Fruit fly (Drosophila melanogaster) whole organism, embryonic: ENCODE data around the gene CG9328.

Experiments
- B-H2 ChIP-seq: fragments of 200-800 bp; sonication (Bioruptor generic); optimal IDR thresholded peaks from 2 replicates; lab custom pipeline; 2018; ENCODE audit warnings: missing biosample characterization, mild to moderate bottlenecking, missing genetic modification characterization
- Blimp-1 ChIP-seq: fragments of 200-800 bp; sonication (Bioruptor generic); optimal IDR thresholded peaks from 3 replicates; lab custom pipeline; 2018; ENCODE audit warnings: missing biosample characterization, missing genetic modification characterization, mild to moderate bottlenecking, moderate library complexity, missing genetic modification reagents
- CG10543 ChIP-seq: fragments of 200-800 bp; sonication (Bioruptor generic); optimal IDR thresholded peaks from 3 replicates; lab custom pipeline; 2017; ENCODE audit warnings: missing biosample characterization, mild to moderate bottlenecking, missing genetic modification characterization, moderate library complexity
- CG11093 ChIP-seq: fragments of 200-800 bp; sonication (Bioruptor generic); IDR thresholded peaks from 3 replicates; pipeline ENCODE4 v1.3.6; 2022; ENCODE audit warnings: missing biosample characterization, missing genetic modification characterization
- CG12104 ChIP-seq: fragments of 200-800 bp; sonication (Bioruptor generic); optimal IDR thresholded peaks from 3 replicates; lab custom pipeline; 2016; ENCODE audit warnings: missing biosample characterization, missing genetic modification characterization
- CG13123 ChIP-seq: fragments of 200-800 bp; sonication (Bioruptor generic); optimal IDR thresholded peaks from 2 replicates; lab custom pipeline; 2016; ENCODE audit warnings: missing biosample characterization, missing genetic modification characterization
- CG14441 ChIP-seq: fragments of 200-800 bp; sonication (Bioruptor generic); IDR thresholded peaks from 2 replicates; pipeline ENCODE4 v1.3.6; 2022; ENCODE audit warnings: missing biosample characterization, missing genetic modification characterization
- CG17385 ChIP-seq: fragments of 200-800 bp; sonication (Bioruptor generic); optimal IDR thresholded peaks from 3 replicates; lab custom pipeline; 2018; ENCODE audit warnings: missing biosample characterization, mild to moderate bottlenecking, missing genetic modification characterization
- CG17612 ChIP-seq: fragments of 200-800 bp; sonication (Bioruptor generic); IDR thresholded peaks from 2 replicates; pipeline ENCODE4 v1.3.6; 2022; ENCODE audit warnings: missing biosample characterization, missing genetic modification characterization
- CG1832 ChIP-seq: fragments of 200-800 bp; sonication (Bioruptor generic); optimal IDR thresholded peaks from 2 replicates; lab custom pipeline; 2017; ENCODE audit warnings: missing biosample characterization, mild to moderate bottlenecking, missing genetic modification characterization, inconsistent platforms
- CG2120 ChIP-seq: fragments of 200-800 bp; sonication (Bioruptor generic); optimal IDR thresholded peaks from 3 replicates; lab custom pipeline; 2016; ENCODE audit warnings: missing biosample characterization, missing genetic modification characterization
- CG3163 ChIP-seq: fragments of 200-800 bp; sonication (Bioruptor generic); optimal IDR thresholded peaks from 3 replicates; lab custom pipeline; 2016; ENCODE audit warnings: missing biosample characterization, missing genetic modification characterization
- CG33557 ChIP-seq: fragments of 200-800 bp; sonication (Bioruptor generic); optimal IDR thresholded peaks from 2 replicates; lab custom pipeline; 2019; ENCODE audit warnings: missing biosample characterization, mild to moderate bottlenecking, missing genetic modification characterization, moderate library complexity
- CG34224 ChIP-seq: fragments of 200-800 bp; sonication (Bioruptor generic); IDR thresholded peaks from 3 replicates; pipeline ENCODE4 v1.3.6; 2022; ENCODE audit warnings: missing biosample characterization, missing genetic modification characterization; ENCODE audit not compliant: partially characterized antibody
- CG3847 ChIP-seq: fragments of 200-800 bp; sonication (Bioruptor generic); IDR thresholded peaks from 2 replicates; pipeline ENCODE4 v1.3.6; 2022; ENCODE audit warnings: missing biosample characterization, missing genetic modification characterization
- CG4820 ChIP-seq: fragments of 200-800 bp; sonication (Bioruptor generic); optimal IDR thresholded peaks from 3 replicates; lab custom pipeline; 2016; ENCODE audit warnings: missing biosample characterization, missing genetic modification characterization
- CG4854 ChIP-seq: fragments of 200-800 bp; sonication (Bioruptor generic); optimal IDR thresholded peaks from 2 replicates; lab custom pipeline; 2016; ENCODE audit warnings: missing biosample characterization, missing genetic modification characterization, inconsistent platforms
- CG7786 ChIP-seq: fragments of 200-800 bp; sonication (Bioruptor generic); optimal IDR thresholded peaks from 2 replicates; lab custom pipeline; 2016; ENCODE audit warnings: missing biosample characterization, missing genetic modification characterization
- CG8281 ChIP-seq: fragments of 200-800 bp; sonication (Bioruptor generic); optimal IDR thresholded peaks from 2 replicates; lab custom pipeline; 2018; ENCODE audit warnings: missing biosample characterization, mild to moderate bottlenecking, missing genetic modification characterization, moderate library complexity
- CG8359 ChIP-seq: fragments of 200-800 bp; sonication (Bioruptor generic); optimal IDR thresholded peaks from 2 replicates; lab custom pipeline; 2017; ENCODE audit warnings: missing biosample characterization, mild to moderate bottlenecking, missing genetic modification characterization, borderline replicate concordance
- CG8944 ChIP-seq: fragments of 200-800 bp; sonication (Bioruptor generic); optimal IDR thresholded peaks from 3 replicates; lab custom pipeline; 2016; ENCODE audit warnings: missing biosample characterization, missing genetic modification characterization
- CG9727 ChIP-seq: fragments of 200-800 bp; sonication (Bioruptor generic); optimal IDR thresholded peaks from 3 replicates; lab custom pipeline; 2017; ENCODE audit warnings: missing biosample characterization, mild to moderate bottlenecking, missing genetic modification characterization
- CoRest ChIP-seq: fragments of 200-800 bp; sonication (Bioruptor generic); optimal IDR thresholded peaks from 3 replicates; lab custom pipeline; 2018; ENCODE audit warnings: missing biosample characterization, mild to moderate bottlenecking, missing genetic modification characterization, moderate library complexity
- Dek ChIP-seq: fragments of 200-800 bp; sonication (Bioruptor generic); optimal IDR thresholded peaks from 3 replicates; lab custom pipeline; 2019; ENCODE audit warnings: missing biosample characterization, mild to moderate bottlenecking, missing genetic modification characterization, moderate library complexity
- Dfd ChIP-seq, 2 experiments: fragments of >200 bp; optimal IDR thresholded peaks; 2 replicates each; lab custom pipeline; 2017; ENCODE audit warnings: missing biosample characterization in 2 of 2, missing genetic modification characterization in 2 of 2
- E2f1 ChIP-seq: fragments of 200-800 bp; sonication (Bioruptor generic); IDR thresholded peaks from 2 replicates; pipeline ENCODE4 v1.3.6; 2022; ENCODE audit warnings: missing biosample characterization, missing genetic modification characterization
- HHEX ChIP-seq: fragments of 200-800 bp; sonication (Bioruptor generic); optimal IDR thresholded peaks from 3 replicates; lab custom pipeline; 2017; ENCODE audit warnings: missing biosample characterization, mild to moderate bottlenecking, missing genetic modification characterization, missing genetic modification reagents
- HLHmδ ChIP-seq: fragments of 200-800 bp; sonication (Bioruptor generic); optimal IDR thresholded peaks from 2 replicates; lab custom pipeline; 2018; ENCODE audit warnings: missing biosample characterization, mild to moderate bottlenecking, missing genetic modification characterization, moderate library complexity
- Hr78 ChIP-seq, 2 experiments: fragments of 200-800 bp in 1 of 2; fragments of >200 bp in 1 of 2; sonication (Bioruptor generic) in 1 of 2; optimal IDR thresholded peaks; 2 replicates each; lab custom pipeline; 2017 to 2019; ENCODE audit warnings: missing biosample characterization in 2 of 2, missing genetic modification characterization in 2 of 2, mild to moderate bottlenecking in 1 of 2, moderate library complexity in 1 of 2
- Max ChIP-seq: fragments of 200-800 bp; sonication (Bioruptor generic); optimal IDR thresholded peaks from 2 replicates; lab custom pipeline; 2016; ENCODE audit warnings: missing biosample characterization, mild to moderate bottlenecking, missing genetic modification characterization
- Meics ChIP-seq: fragments of 200-800 bp; sonication (Bioruptor generic); optimal IDR thresholded peaks from 2 replicates; lab custom pipeline; 2017; ENCODE audit warnings: missing biosample characterization, mild to moderate bottlenecking, missing genetic modification characterization
- Oaz ChIP-seq: fragments of 200-800 bp; sonication (Bioruptor generic); IDR thresholded peaks from 2 replicates; pipeline ENCODE4 v1.3.6; 2022; ENCODE audit warnings: missing biosample characterization, missing genetic modification characterization
- Oli ChIP-seq: fragments of 200-800 bp; sonication (Bioruptor generic); optimal IDR thresholded peaks from 2 replicates; lab custom pipeline; 2018; ENCODE audit warnings: missing biosample characterization, mild to moderate bottlenecking, missing genetic modification characterization, moderate library complexity
- Sox102F ChIP-seq: fragments of 200-800 bp; sonication (Bioruptor generic); optimal IDR thresholded peaks from 2 replicates; lab custom pipeline; 2018; ENCODE audit warnings: missing biosample characterization, mild to moderate bottlenecking, missing genetic modification characterization, moderate library complexity
- Vsx1 ChIP-seq: fragments of 200-800 bp; sonication (Bioruptor generic); optimal IDR thresholded peaks from 2 replicates; lab custom pipeline; 2017; ENCODE audit warnings: missing biosample characterization, mild to moderate bottlenecking, missing genetic modification characterization, missing genetic modification reagents
- Xbp1 ChIP-seq: fragments of 200-800 bp; sonication (Bioruptor generic); optimal IDR thresholded peaks from 3 replicates; lab custom pipeline; 2016; ENCODE audit warnings: missing biosample characterization, mild to moderate bottlenecking, missing genetic modification characterization
- aop ChIP-seq: fragments of 200-800 bp; sonication (Bioruptor generic); IDR thresholded peaks from 2 replicates; pipeline ENCODE4 v1.3.6; 2022; ENCODE audit warnings: missing biosample characterization, missing genetic modification characterization
- crc ChIP-seq: fragments of 200-800 bp; sonication (Bioruptor generic); optimal IDR thresholded peaks from 2 replicates; lab custom pipeline; 2016; ENCODE audit warnings: missing biosample characterization, missing genetic modification characterization
- crol ChIP-seq: fragments of 200-800 bp; sonication (Bioruptor generic); IDR thresholded peaks from 2 replicates; pipeline ENCODE4 v1.3.6; 2022; ENCODE audit warnings: missing biosample characterization, missing genetic modification characterization
- da ChIP-seq: fragments of 200-800 bp; sonication (Bioruptor generic); optimal IDR thresholded peaks from 2 replicates; lab custom pipeline; 2016; ENCODE audit warnings: missing biosample characterization, missing genetic modification characterization
- dan ChIP-seq: fragments of 200-800 bp; sonication (Bioruptor generic); IDR thresholded peaks from 2 replicates; pipeline ENCODE4 v1.3.6; 2022; ENCODE audit warnings: missing biosample characterization, missing genetic modification characterization
- fd64A ChIP-seq: fragments of 200-800 bp; sonication (Bioruptor generic); optimal IDR thresholded peaks from 3 replicates; lab custom pipeline; 2018; ENCODE audit warnings: missing biosample characterization, mild to moderate bottlenecking, missing genetic modification characterization
- ind ChIP-seq: fragments of 200-800 bp; sonication (Bioruptor generic); optimal IDR thresholded peaks from 3 replicates; lab custom pipeline; 2016; ENCODE audit warnings: missing biosample characterization, missing genetic modification characterization
- kay ChIP-seq: fragments of 200-800 bp; sonication (Bioruptor generic); optimal IDR thresholded peaks from 2 replicates; lab custom pipeline; 2016; ENCODE audit warnings: missing biosample characterization, missing genetic modification characterization
- maf-S ChIP-seq: fragments of 200-800 bp; sonication (Bioruptor generic); optimal IDR thresholded peaks from 2 replicates; lab custom pipeline; 2016; ENCODE audit warnings: missing biosample characterization, missing genetic modification characterization
- mam ChIP-seq: fragments of 200-800 bp; sonication (Bioruptor generic); optimal IDR thresholded peaks from 3 replicates; lab custom pipeline; 2016; ENCODE audit warnings: missing biosample characterization, missing genetic modification characterization
- p53 ChIP-seq: fragments of 200-800 bp; sonication (Bioruptor generic); optimal IDR thresholded peaks from 2 replicates; lab custom pipeline; 2016; ENCODE audit warnings: missing biosample characterization, missing genetic modification characterization
- pros ChIP-seq: fragments of 200-800 bp; sonication (Bioruptor generic); optimal IDR thresholded peaks from 3 replicates; lab custom pipeline; 2019; ENCODE audit warnings: missing biosample characterization, mild to moderate bottlenecking, missing genetic modification characterization, moderate library complexity
- repo ChIP-seq: fragments of 200-800 bp; sonication (Bioruptor generic); optimal IDR thresholded peaks from 2 replicates; lab custom pipeline; 2016; ENCODE audit warnings: missing biosample characterization, missing genetic modification characterization
- tin ChIP-seq: fragments of 200-800 bp; sonication (Bioruptor generic); optimal IDR thresholded peaks from 3 replicates; lab custom pipeline; 2016; ENCODE audit warnings: missing biosample characterization, missing genetic modification characterization
- ttk ChIP-seq: fragments of 200-800 bp; sonication (Bioruptor generic); IDR thresholded peaks from 2 replicates; pipeline ENCODE4 v2.1.2; 2022; ENCODE audit warnings: missing biosample characterization, missing genetic modification characterization

CG9328 gene

DNA sequence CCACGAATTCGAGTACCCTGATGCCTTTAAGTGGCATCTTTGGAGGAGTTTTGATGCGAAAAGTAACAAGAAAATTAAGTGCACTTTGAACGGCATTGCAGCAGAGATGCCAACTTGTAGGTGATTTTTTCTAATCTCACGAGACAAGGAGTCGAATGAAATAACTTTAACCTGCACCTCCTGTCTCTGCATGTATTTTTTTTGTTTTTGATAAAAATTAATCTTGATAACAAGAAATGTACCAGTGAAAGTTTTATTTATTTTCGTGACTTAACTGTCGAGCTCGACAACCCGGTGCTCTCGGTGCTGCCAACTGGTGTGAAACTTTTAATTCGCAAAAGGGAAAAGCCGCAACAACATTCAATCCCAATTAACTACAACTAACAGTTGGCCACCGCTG lies 45.4 kb upstream of the CG9328 start, which contains the start of the genes Amacr and Ns4 (continued):
- peak; percentile 38 for TF ChIP-seq Oli
- no peak for TF ChIP-seq Vsx1 (GFP tag; lab: Kevin White, UChicago)
- TF ChIP-seq CG14441 = peak; percentile 17; the same call in 1 of the 2 replicates
- TF ChIP-seq CG13123 = no peak
- TF ChIP-seq CG10543 (GFP tag; lab: Kevin White, UChicago) = no peak
- TF ChIP-seq CG2120 (GFP tag; lab: Kevin White, UChicago) = peak; percentile 81
- no peak for TF ChIP-seq HLHmδ
- TF ChIP-seq kay (GFP tag; lab: Kevin White, UChicago) = no peak
- no peak for TF ChIP-seq pros (GFP tag; lab: Kevin White, UChicago)
- no peak for TF ChIP-seq CG1832 (GFP tag; lab: Kevin White, UChicago)
- TF ChIP-seq mam (GFP tag; lab: Kevin White, UChicago) = peak; percentile 74
- TF ChIP-seq Sox102F (GFP tag; lab: Kevin White, UChicago) = no peak
- TF ChIP-seq repo (GFP tag; lab: Kevin White, UChicago) = peak; percentile 24
- TF ChIP-seq Dek (tag; lab: Kevin White, UChicago) = no peak
- TF ChIP-seq maf-S (GFP tag; lab: Kevin White, UChicago) = peak; percentile 36
- no peak for TF ChIP-seq E2f1 (GFP tag; lab: Robert Waterston, UW)
- TF ChIP-seq Oaz (GFP tag; lab: Robert Waterston, UW) = peak; percentile 46; the same call in 1 of the 2 replicates
- TF ChIP-seq aop (GFP tag; lab: Robert Waterston, UW) = no peak
- peak; percentile 28 for TF ChIP-seq CG8944 (GFP tag; lab: Kevin White, UChicago)
- peak; percentile 70 for TF ChIP-seq CG7786 (GFP tag; lab: Kevin White, UChicago)
- no peak for TF ChIP-seq CG4820
- peak; percentile 3 for TF ChIP-seq HHEX
- TF ChIP-seq CG8281 = no peak
- peak; percentile 41 for TF ChIP-seq Max
- no peak for TF ChIP-seq fd64A (GFP tag; lab: Kevin White, UChicago)
- TF ChIP-seq Dfd (GFP tag; optimal IDR thresholded peaks at IDR 0.05; lab: Kevin White, UChicago) = no peak
- peak; percentile 75 for TF ChIP-seq CoRest (tag; lab: Kevin White, UChicago)
- TF ChIP-seq crol (GFP tag; lab: Robert Waterston, UW) = no peak
- TF ChIP-seq CG17612 (GFP tag; lab: Robert Waterston, UW) = no peak
- TF ChIP-seq CG33557 = peak; percentile 34
- TF ChIP-seq Meics (GFP tag; lab: Kevin White, UChicago) = peak; percentile 28
- peak; percentile 29 for TF ChIP-seq crc
- TF ChIP-seq CG9727 (GFP tag; lab: Kevin White, UChicago) = peak; percentile 48
- no peak for TF ChIP-seq CG34224 (GFP tag; lab: Robert Waterston, UW)
- no peak for TF ChIP-seq CG3163
- no peak for TF ChIP-seq Blimp-1 (GFP tag; lab: Kevin White, UChicago)
- peak; percentile 62 for TF ChIP-seq Xbp1 (GFP tag; lab: Kevin White, UChicago)
- TF ChIP-seq CG17385 = peak; percentile 75
- no peak for TF ChIP-seq Hr78 (GFP tag; optimal IDR thresholded peaks at IDR 0.05; lab: Kevin White, UChicago)
- TF ChIP-seq B-H2 = peak; percentile 21
- no peak for TF ChIP-seq CG11093 (GFP tag; lab: Robert Waterston, UW)
- TF ChIP-seq tin (GFP tag; lab: Kevin White, UChicago) = peak; percentile 53
- no peak; the same call in 1 of the 2 replicates for TF ChIP-seq ttk (GFP tag; lab: Robert Waterston, UW)
- TF ChIP-seq ind = peak; percentile 30
- peak; percentile 23 for TF ChIP-seq CG12104
- TF ChIP-seq CG4854 (GFP tag; lab: Kevin White, UChicago) = peak; percentile 26
- no peak for TF ChIP-seq CG8359
- TF ChIP-seq dan (GFP tag; lab: Robert Waterston, UW) = no peak
- peak; percentile 28 for TF ChIP-seq p53 (GFP tag; lab: Kevin White, UChicago)
- peak; percentile 78 for TF ChIP-seq CG3847
- TF ChIP-seq da (GFP tag; lab: Kevin White, UChicago) = peak; percentile 8
